Worm (Caenorhabditis elegans): ENCODE measurements around the gene sdz-1.

DNA sequence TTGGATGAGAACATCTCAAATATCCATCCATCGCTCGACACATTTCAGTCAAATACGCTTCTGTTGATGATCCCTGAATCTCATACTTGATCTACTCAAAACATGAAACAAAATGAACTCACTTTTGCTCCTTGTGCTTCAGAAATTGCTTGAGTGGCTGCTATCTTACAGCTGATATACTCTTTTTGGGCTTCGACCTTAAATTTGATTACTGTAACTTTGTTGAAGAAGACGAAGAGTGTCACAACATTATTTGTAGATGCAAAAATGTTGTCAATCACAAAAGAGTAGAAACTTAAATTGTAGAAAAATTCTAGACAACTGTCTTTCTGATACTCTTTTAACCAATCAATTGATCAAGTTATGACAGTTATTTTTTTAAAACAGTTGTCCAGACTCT, 42.4 kb upstream of the sdz-1 start:
- TF ChIP-seq ceh-39 (tag; optimal IDR thresholded peaks at IDR 0.05) (no peak), elt-3 (tag; optimal IDR thresholded peaks at IDR 0.05) (no peak), nhr-76 (tag; optimal IDR thresholded peaks at IDR 0.05) (no peak), bed-3 (GFP tag; optimal IDR thresholded peaks at IDR 0.05) (no peak), flh-1 (GFP tag; optimal IDR thresholded peaks at IDR 0.05) (no peak), nhr-12 (tag; optimal IDR thresholded peaks at IDR 0.05) (no peak), unc-62 (GFP tag; optimal IDR thresholded peaks at IDR 0.05) (no peak), snpc-4 (tag; optimal IDR thresholded peaks at IDR 0.05) (no peak), unc-39 (tag; optimal IDR thresholded peaks at IDR 0.05) (no peak), pha-4 (tag; optimal IDR thresholded peaks at IDR 0.05) (no peak), lin-13 (tag; optimal IDR thresholded peaks at IDR 0.05) (no peak), zip-8 (tag; optimal IDR thresholded peaks at IDR 0.05) (no peak), ces-1 (GFP tag; optimal IDR thresholded peaks at IDR 0.05) (peak; percentile 8)

Measured in whole organism, mixed stage, embryonic.